Fruit fly (Drosophila melanogaster) whole organism, prepupa: ENCODE results near the gene Muc91C.

ENCODE experiments used
- CG10631 ChIP-seq: fragments of 200-800 bp; sonication (Bioruptor generic); optimal IDR thresholded peaks from 2 replicates; lab custom pipeline; 2016; ENCODE audit warnings: missing biosample characterization, missing genetic modification characterization
- CG10669 ChIP-seq: fragments of 200-800 bp; sonication (Bioruptor generic); optimal IDR thresholded peaks from 3 replicates; lab custom pipeline; 2018; ENCODE audit warnings: missing biosample characterization, mild to moderate bottlenecking, missing genetic modification characterization, moderate library complexity
- CG11294 ChIP-seq: fragments of 200-800 bp; sonication (Bioruptor generic); IDR thresholded peaks from 2 replicates; pipeline ENCODE4 v1.3.6; 2022; ENCODE audit warnings: missing biosample characterization, missing genetic modification characterization
- CG11762 ChIP-seq: fragments of 200-800 bp; sonication (Bioruptor generic); optimal IDR thresholded peaks from 3 replicates; lab custom pipeline; 2016; ENCODE audit warnings: missing biosample characterization, missing genetic modification characterization; ENCODE audit not compliant: insufficient read depth
- CG11902 ChIP-seq: fragments of 200-800 bp; sonication (Bioruptor generic); optimal IDR thresholded peaks from 3 replicates; lab custom pipeline; 2016; ENCODE audit warnings: missing biosample characterization, missing genetic modification characterization
- CG15336 ChIP-seq: fragments of 200-800 bp; sonication (Bioruptor generic); IDR thresholded peaks from 2 replicates; pipeline ENCODE4 v1.3.6; 2022; ENCODE audit warnings: missing biosample characterization, missing genetic modification characterization
- CG1621 ChIP-seq: fragments of 200-800 bp; sonication (Bioruptor generic); optimal IDR thresholded peaks from 3 replicates; lab custom pipeline; 2018; ENCODE audit warnings: missing biosample characterization, mild to moderate bottlenecking, missing genetic modification characterization
- CG3032 ChIP-seq: fragments of 200-800 bp; optimal IDR thresholded peaks from 2 replicates; lab custom pipeline; 2019; ENCODE audit warnings: missing biosample characterization, mild to moderate bottlenecking, missing genetic modification characterization, moderate library complexity
- CG31627 ChIP-seq: fragments of 200-800 bp; sonication (Bioruptor generic); optimal IDR thresholded peaks from 3 replicates; lab custom pipeline; 2016; ENCODE audit warnings: missing biosample characterization, missing genetic modification characterization
- CG32006 ChIP-seq: fragments of 200-800 bp; sonication (Bioruptor generic); optimal IDR thresholded peaks from 3 replicates; lab custom pipeline; 2017; ENCODE audit warnings: missing biosample characterization, mild to moderate bottlenecking, missing genetic modification characterization
- CG34406 ChIP-seq: fragments of 200-800 bp; sonication (Bioruptor generic); optimal IDR thresholded peaks from 3 replicates; lab custom pipeline; 2016; ENCODE audit warnings: missing biosample characterization, missing genetic modification characterization
- CG3919 ChIP-seq: fragments of 200-800 bp; sonication (Bioruptor generic); optimal IDR thresholded peaks from 3 replicates; lab custom pipeline; 2016; ENCODE audit warnings: missing biosample characterization, missing genetic modification characterization
- CG4318 ChIP-seq: fragments of 200-800 bp; sonication (Bioruptor generic); optimal IDR thresholded peaks from 3 replicates; lab custom pipeline; 2017; ENCODE audit warnings: missing biosample characterization, mild to moderate bottlenecking, missing genetic modification characterization
- CG6163 ChIP-seq: fragments of 200-800 bp; sonication (Bioruptor generic); IDR thresholded peaks from 3 replicates; pipeline ENCODE4 v1.3.6; 2022; ENCODE audit warnings: missing biosample characterization, missing genetic modification characterization
- CG6792 ChIP-seq: fragments of 200-800 bp; sonication (Bioruptor generic); optimal IDR thresholded peaks from 3 replicates; lab custom pipeline; 2016; ENCODE audit warnings: missing biosample characterization, missing genetic modification characterization
- CG6808 ChIP-seq: fragments of 200-800 bp; sonication (Bioruptor generic); optimal IDR thresholded peaks from 3 replicates; lab custom pipeline; 2017; ENCODE audit warnings: missing biosample characterization, missing genetic modification characterization, mild to moderate bottlenecking, moderate library complexity, missing genetic modification reagents
- CG8119 ChIP-seq: fragments of 200-800 bp; sonication (Bioruptor generic); IDR thresholded peaks from 3 replicates; pipeline ENCODE4 v1.3.6; 2022; ENCODE audit warnings: missing biosample characterization, missing genetic modification characterization
- CG8319 ChIP-seq: fragments of 200-800 bp; sonication (Bioruptor generic); optimal IDR thresholded peaks from 3 replicates; lab custom pipeline; 2016; ENCODE audit warnings: missing biosample characterization, missing genetic modification characterization
- CG8632 ChIP-seq: fragments of 200-800 bp; sonication (Bioruptor generic); optimal IDR thresholded peaks from 3 replicates; lab custom pipeline; 2016; ENCODE audit warnings: missing biosample characterization, missing genetic modification characterization
- CG9139 ChIP-seq: fragments of 200-800 bp; sonication (Bioruptor generic); optimal IDR thresholded peaks from 3 replicates; lab custom pipeline; 2017; ENCODE audit warnings: missing biosample characterization, mild to moderate bottlenecking, missing genetic modification characterization
- Eip78C ChIP-seq: fragments of 200-800 bp; sonication (Bioruptor generic); peaks from one replicate; lab custom pipeline; 2016; ENCODE audit warnings: missing biosample characterization, missing genetic modification characterization
- Eip93F ChIP-seq: fragments of 200-800 bp; sonication (Bioruptor generic); optimal IDR thresholded peaks from 2 replicates; lab custom pipeline; 2016; ENCODE audit warnings: missing biosample characterization, mild to moderate bottlenecking, missing genetic modification characterization
- Gug ChIP-seq: fragments of 200-800 bp; sonication (Bioruptor generic); IDR thresholded peaks from 2 replicates; pipeline ENCODE4 v1.3.6; 2022; ENCODE audit warnings: missing biosample characterization, missing genetic modification characterization
- Hr39 ChIP-seq: fragments of 200-800 bp; sonication (Bioruptor generic); optimal IDR thresholded peaks from 2 replicates; lab custom pipeline; 2016; ENCODE audit warnings: missing biosample characterization, missing genetic modification characterization
- Hr4 ChIP-seq: fragments of 200-800 bp; sonication (Bioruptor generic); optimal IDR thresholded peaks from 3 replicates; lab custom pipeline; 2016; ENCODE audit warnings: missing biosample characterization, missing genetic modification characterization
- Lpt ChIP-seq: fragments of 200-800 bp; sonication (Bioruptor generic); optimal IDR thresholded peaks from 3 replicates; lab custom pipeline; 2016; ENCODE audit warnings: missing biosample characterization, missing genetic modification characterization
- OdsH ChIP-seq: fragments of 200-800 bp; sonication (Bioruptor generic); optimal IDR thresholded peaks from 3 replicates; lab custom pipeline; 2016; ENCODE audit warnings: missing biosample characterization, missing genetic modification characterization
- Smox ChIP-seq: fragments of 200-800 bp; sonication (Bioruptor generic); optimal IDR thresholded peaks from 3 replicates; lab custom pipeline; 2016; ENCODE audit warnings: missing biosample characterization, missing genetic modification characterization
- Sox102F ChIP-seq: fragments of 200-800 bp; sonication (Bioruptor generic); optimal IDR thresholded peaks from 2 replicates; lab custom pipeline; 2016; ENCODE audit warnings: missing biosample characterization, mild to moderate bottlenecking, missing genetic modification characterization
- Sox14 ChIP-seq: fragments of 200-800 bp; sonication (Bioruptor generic); optimal IDR thresholded peaks from 3 replicates; lab custom pipeline; 2016; ENCODE audit warnings: missing biosample characterization, missing genetic modification characterization
- Sox15 ChIP-seq: fragments of 200-800 bp; sonication (Bioruptor generic); optimal IDR thresholded peaks from 3 replicates; lab custom pipeline; 2016; ENCODE audit warnings: missing biosample characterization, missing genetic modification characterization
- cyc ChIP-seq: fragments of 200-800 bp; sonication (Bioruptor generic); optimal IDR thresholded peaks from 3 replicates; lab custom pipeline; 2016; ENCODE audit warnings: missing biosample characterization, missing genetic modification characterization
- dsx ChIP-seq: fragments of 200-800 bp; optimal IDR thresholded peaks from 3 replicates; lab custom pipeline; 2019; ENCODE audit warnings: missing biosample characterization, mild to moderate bottlenecking, missing genetic modification characterization, moderate library complexity; ENCODE audit not compliant: poor library complexity, severe bottlenecking
- fd59A ChIP-seq: fragments of 200-800 bp; sonication (Bioruptor generic); optimal IDR thresholded peaks from 2 replicates; lab custom pipeline; 2017; ENCODE audit warnings: missing biosample characterization, mild to moderate bottlenecking, missing genetic modification characterization, missing genetic modification reagents
- fd85E ChIP-seq: fragments of 200-800 bp; sonication (Bioruptor generic); optimal IDR thresholded peaks from 3 replicates; lab custom pipeline; 2016; ENCODE audit warnings: missing biosample characterization, missing genetic modification characterization
- fkh ChIP-seq: fragments of 200-800 bp; sonication (Bioruptor generic); optimal IDR thresholded peaks from 3 replicates; lab custom pipeline; 2017; ENCODE audit warnings: missing biosample characterization, mild to moderate bottlenecking, missing genetic modification characterization, moderate library complexity
- net ChIP-seq: fragments of 200-800 bp; sonication (Bioruptor generic); optimal IDR thresholded peaks from 3 replicates; lab custom pipeline; 2016; ENCODE audit warnings: missing biosample characterization, missing genetic modification characterization
- pdm3 ChIP-seq: fragments of 200-800 bp; sonication (Bioruptor generic); optimal IDR thresholded peaks from 3 replicates; lab custom pipeline; 2016; ENCODE audit warnings: missing biosample characterization, missing genetic modification characterization
- salr ChIP-seq, 2 experiments: fragments of 200-800 bp; sonication (Bioruptor generic); optimal IDR thresholded peaks; 3 replicates each; lab custom pipeline; 2016 to 2018; ENCODE audit warnings: missing biosample characterization in 2 of 2, missing genetic modification characterization in 2 of 2, mild to moderate bottlenecking in 1 of 2
- ss ChIP-seq, 2 experiments: fragments of 200-800 bp; sonication (Bioruptor generic); optimal IDR thresholded peaks; 2 replicates in 1 of 2; 3 replicates in 1 of 2; lab custom pipeline; 2017 to 2018; ENCODE audit warnings: mild to moderate bottlenecking in 2 of 2, missing biosample characterization in 2 of 2, missing genetic modification characterization in 2 of 2, moderate library complexity in 1 of 2
- svp ChIP-seq: fragments of 200-800 bp; sonication (Bioruptor generic); peaks from one replicate; lab custom pipeline; 2016; ENCODE audit warnings: missing biosample characterization, missing genetic modification characterization
- topi ChIP-seq: fragments of 200-800 bp; sonication (Bioruptor generic); optimal IDR thresholded peaks from 3 replicates; lab custom pipeline; 2016; ENCODE audit warnings: missing biosample characterization, missing genetic modification characterization
- vri ChIP-seq: fragments of 200-800 bp; sonication (Bioruptor generic); optimal IDR thresholded peaks from 3 replicates; lab custom pipeline; 2016; ENCODE audit warnings: missing biosample characterization, mild to moderate bottlenecking, missing genetic modification characterization

Muc91C gene

DNA sequence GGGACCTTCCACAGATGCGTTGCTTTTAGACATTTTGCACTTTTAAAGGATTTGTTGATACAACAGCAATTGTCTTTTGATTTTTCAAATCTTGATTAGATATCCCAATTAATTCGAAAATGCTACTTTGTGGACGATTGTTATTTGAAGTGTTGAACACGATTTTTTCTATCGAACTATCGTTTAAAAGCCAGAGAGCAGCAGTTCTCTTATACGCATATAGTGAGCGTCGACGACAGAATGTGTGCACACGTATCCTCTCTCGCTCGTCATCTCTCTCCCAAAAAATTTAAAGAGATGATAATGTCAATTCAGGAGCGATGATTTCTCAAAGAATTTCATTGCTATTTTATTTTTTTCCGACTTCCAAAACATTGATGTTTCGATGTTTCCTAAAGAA lies 30.0 kb upstream of the Muc91C start, which contains the start of gene CG34283:
TSS of gene CG34283 (minus strand) at position 101 of the 400 bp plus-strand sequence.
- no peak for TF ChIP-seq CG31627 (GFP tag; lab: Kevin White, UChicago)
- no peak for TF ChIP-seq ss (GFP tag; optimal IDR thresholded peaks at IDR 0.05; lab: Kevin White, UChicago)
- no peak for TF ChIP-seq salr (GFP tag; optimal IDR thresholded peaks at IDR 0.05; lab: Kevin White, UChicago)
- no peak for TF ChIP-seq CG32006
- no peak for TF ChIP-seq CG3919 (GFP tag; lab: Kevin White, UChicago)
- no peak for TF ChIP-seq CG9139 (GFP tag; lab: Kevin White, UChicago)
- TF ChIP-seq Eip93F (GFP tag; lab: Kevin White, UChicago) = no peak
- no peak for TF ChIP-seq Eip78C (GFP tag; lab: Kevin White, UChicago)
- TF ChIP-seq fd85E (GFP tag; lab: Kevin White, UChicago) = no peak
- no peak for TF ChIP-seq Gug (GFP tag; lab: Robert Waterston, UW)
- TF ChIP-seq CG10669 (GFP tag; lab: Kevin White, UChicago) = no peak

DNA sequence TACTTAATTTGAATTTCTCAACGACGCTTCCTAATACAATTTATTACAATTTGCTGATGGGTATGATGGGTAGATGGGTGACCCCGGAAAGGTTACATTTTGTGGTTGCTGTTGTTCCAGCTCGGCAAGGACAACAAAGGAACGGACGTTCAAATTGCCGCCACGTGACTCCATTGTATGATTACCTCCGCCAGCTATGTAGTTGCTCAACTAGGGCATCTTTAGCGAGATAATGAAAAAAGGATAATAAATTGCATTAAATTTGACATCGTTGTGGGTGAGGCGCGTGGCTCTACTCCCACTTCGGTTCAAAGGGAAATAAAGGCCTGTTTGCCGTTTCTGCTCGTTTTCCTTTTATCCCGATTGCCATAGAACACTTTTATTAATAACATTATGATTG lies 28.8 kb upstream of the Muc91C start:
- TF ChIP-seq CG15336 (GFP tag; lab: Robert Waterston, UW) (no peak), CG34406 (GFP tag; lab: Kevin White, UChicago) (no peak), fd85E (GFP tag; lab: Kevin White, UChicago) (no peak), svp (GFP tag; lab: Kevin White, UChicago) (no peak), CG11902 (GFP tag; lab: Kevin White, UChicago) (no peak), CG4318 (GFP tag; lab: Kevin White, UChicago) (no peak), CG6792 (GFP tag; lab: Kevin White, UChicago) (no peak), CG1621 (tag; lab: Kevin White, UChicago) (no peak), Gug (GFP tag; lab: Robert Waterston, UW) (no peak), Lpt (GFP tag; lab: Kevin White, UChicago) (no peak), CG6163 (no peak), Sox15 (GFP tag; lab: Kevin White, UChicago) (no peak), net (GFP tag; lab: Kevin White, UChicago) (no peak), dsx (no peak)

DNA sequence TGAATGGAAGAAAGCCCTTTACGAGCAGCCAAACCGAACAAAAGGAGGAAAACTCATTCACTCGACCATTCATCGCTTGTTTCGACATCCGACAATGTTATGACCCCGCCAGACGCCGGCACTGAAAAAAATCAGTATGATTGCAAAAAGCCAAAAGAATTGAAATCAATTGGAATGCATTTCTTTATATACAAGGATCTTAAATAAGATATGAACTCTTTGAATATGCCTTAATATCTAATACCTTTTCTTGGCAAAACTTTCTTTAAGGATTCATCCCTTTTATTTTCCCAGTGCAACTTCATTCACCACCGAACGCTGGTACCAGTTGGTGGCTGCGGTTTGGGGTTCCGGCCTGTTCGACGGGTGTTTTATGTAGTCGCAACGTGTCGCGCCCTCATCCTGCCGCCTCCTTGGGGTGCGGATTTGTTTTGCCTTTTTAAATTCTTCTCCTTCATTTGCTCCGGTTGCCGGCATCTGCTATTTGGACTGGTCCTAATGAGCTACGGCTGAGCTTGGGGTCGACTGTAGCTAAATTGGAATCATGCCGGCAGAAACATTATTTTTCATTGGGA lies 27.3 kb upstream of the Muc91C start:
- peak; percentile 39 for TF ChIP-seq CG11902 (GFP tag; lab: Kevin White, UChicago)
- peak; percentile 62 for TF ChIP-seq fd59A (GFP tag; lab: Kevin White, UChicago)
- peak; percentile 67 for TF ChIP-seq Sox14 (GFP tag; lab: Kevin White, UChicago)
- peak; percentile 52 for TF ChIP-seq CG34406 (GFP tag; lab: Kevin White, UChicago)
- peak; percentile 38 for TF ChIP-seq CG8319
- peak; percentile 29 for TF ChIP-seq Hr4 (GFP tag; lab: Kevin White, UChicago)
- TF ChIP-seq Hr39 = peak; percentile 58
- TF ChIP-seq CG6792 (GFP tag; lab: Kevin White, UChicago) = peak; percentile 68
- no peak for TF ChIP-seq CG15336 (GFP tag; lab: Robert Waterston, UW)
- peak; percentile 69 for TF ChIP-seq topi (GFP tag; lab: Kevin White, UChicago)
- TF ChIP-seq Sox15 (GFP tag; lab: Kevin White, UChicago) = peak; percentile 19
- TF ChIP-seq pdm3 (GFP tag; lab: Kevin White, UChicago) = peak; percentile 64
- TF ChIP-seq net (GFP tag; lab: Kevin White, UChicago) = peak; percentile 37
- peak; percentile 6 for TF ChIP-seq fkh (GFP tag; lab: Kevin White, UChicago)
- TF ChIP-seq CG32006 = peak; percentile 49
- peak; percentile 69 for TF ChIP-seq Smox (GFP tag; lab: Kevin White, UChicago)
- TF ChIP-seq CG11294 (GFP tag; lab: Robert Waterston, UW) = no peak; the same call in 1 of the 2 replicates
- peak; percentile 63 for TF ChIP-seq CG10631
- peak; percentile 52 for TF ChIP-seq CG8632 (GFP tag; lab: Kevin White, UChicago)
- TF ChIP-seq Gug (GFP tag; lab: Robert Waterston, UW) = 0 out of 2 replicates have a peak, but pooled peaks have one; percentile 11
- peak; percentile 74 for TF ChIP-seq CG3032 (tag; lab: Kevin White, UChicago)
- peak; percentile 55 for TF ChIP-seq CG1621 (tag; lab: Kevin White, UChicago)
- peak; percentile 71 for TF ChIP-seq CG3919 (GFP tag; lab: Kevin White, UChicago)
- no peak for TF ChIP-seq CG8119
- TF ChIP-seq svp (GFP tag; lab: Kevin White, UChicago) = peak; percentile 88
- TF ChIP-seq vri (GFP tag; lab: Kevin White, UChicago) = peak; percentile 63
- TF ChIP-seq OdsH (GFP tag; lab: Kevin White, UChicago) = peak; percentile 57
- TF ChIP-seq fd85E (GFP tag; lab: Kevin White, UChicago) = no peak
- TF ChIP-seq CG9139 (GFP tag; lab: Kevin White, UChicago) = peak; percentile 30
- TF ChIP-seq Eip78C (GFP tag; lab: Kevin White, UChicago) = peak; percentile 91
- peak; percentile 62 for TF ChIP-seq cyc (GFP tag; lab: Kevin White, UChicago)
- TF ChIP-seq Eip93F (GFP tag; lab: Kevin White, UChicago) = no peak
- TF ChIP-seq Sox102F (GFP tag; lab: Kevin White, UChicago) = peak; percentile 68
- TF ChIP-seq salr (GFP tag; optimal IDR thresholded peaks at IDR 0.05; lab: Kevin White, UChicago) = peak; percentile 6 to 37
- peak; percentile 28 for TF ChIP-seq CG11762 (GFP tag; lab: Kevin White, UChicago)
- peak; percentile 69; the same call in 1 of the 3 replicates for TF ChIP-seq CG6163
- TF ChIP-seq CG6808 = peak; percentile 55
